Fruit fly (Drosophila melanogaster): ENCODE measurements around the gene CG31321.

DNA sequence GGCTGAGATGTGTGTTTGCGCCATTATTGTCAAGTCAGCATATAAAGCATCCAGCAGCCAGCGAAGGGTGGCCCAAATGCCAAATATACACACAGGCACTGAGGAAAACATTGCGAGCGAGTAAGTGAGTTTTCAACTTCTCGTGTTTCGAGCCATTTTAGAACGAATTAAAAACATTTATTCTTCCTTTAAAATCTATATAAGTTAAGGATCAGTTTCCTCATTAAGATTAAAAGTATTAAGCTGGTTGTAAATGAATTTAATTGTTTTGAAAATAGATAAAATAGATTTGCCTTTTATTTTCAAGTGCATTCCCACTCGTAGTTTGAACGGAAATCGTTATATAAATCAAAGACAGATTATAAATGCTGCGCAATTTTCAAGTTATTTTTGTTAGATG lies 41.3 kb downstream of the CG31321 start:
- TF ChIP-seq Pif1A (GFP tag; optimal IDR thresholded peaks at IDR 0.05) (no peak), CG8301 (tag; optimal IDR thresholded peaks at IDR 0.05) (no peak), CG9948 (tag; optimal IDR thresholded peaks at IDR 0.05) (no peak)

Measured in whole organism, pupa.